Fruit fly (Drosophila melanogaster): ENCODE measurements around the gene Cpr12A.

DNA sequence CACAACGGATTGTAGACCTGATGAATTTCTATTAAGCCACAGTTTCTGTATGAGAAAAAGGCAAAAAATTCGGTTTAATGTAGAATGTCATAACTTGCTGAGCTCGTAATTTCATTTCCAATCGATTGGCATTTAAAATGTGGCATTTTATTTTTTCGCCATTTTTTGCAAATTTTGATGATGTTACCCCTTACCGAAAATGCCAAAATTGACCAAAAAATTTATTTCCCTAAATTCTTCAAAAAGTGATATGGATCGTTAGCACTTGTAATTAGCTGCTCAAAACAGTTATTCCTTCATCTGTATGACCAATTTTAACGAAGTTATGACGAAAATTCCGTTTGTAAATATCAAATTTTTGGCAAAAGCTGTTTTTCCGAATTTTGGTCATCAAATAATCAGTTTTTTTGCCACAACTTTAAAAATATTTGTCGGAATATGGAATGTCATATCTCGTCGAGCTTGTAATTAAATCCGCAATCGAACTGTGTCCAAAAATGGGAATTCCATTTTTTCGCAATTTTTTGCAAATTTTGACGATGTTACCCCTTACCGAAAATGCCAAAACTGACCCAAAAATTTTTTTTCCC lies 13.1 kb upstream of the Cpr12A start, which contains the start of gene CG44428:
- TF ChIP-seq CG32121 (GFP tag; IDR thresholded peaks at IDR 0.05): no peak
- no peak for TF ChIP-seq CG13204 (GFP tag; optimal IDR thresholded peaks at IDR 0.05)
- TF ChIP-seq EcR (GFP tag; optimal IDR thresholded peaks at IDR 0.05): no peak
- no peak for TF ChIP-seq gl (tag; optimal IDR thresholded peaks at IDR 0.05)

Measured in whole organism, pupa.